Worm (Caenorhabditis elegans): Measurements from ENCODE around the gene rabs-5.

The rabs-5 gene

DNA sequence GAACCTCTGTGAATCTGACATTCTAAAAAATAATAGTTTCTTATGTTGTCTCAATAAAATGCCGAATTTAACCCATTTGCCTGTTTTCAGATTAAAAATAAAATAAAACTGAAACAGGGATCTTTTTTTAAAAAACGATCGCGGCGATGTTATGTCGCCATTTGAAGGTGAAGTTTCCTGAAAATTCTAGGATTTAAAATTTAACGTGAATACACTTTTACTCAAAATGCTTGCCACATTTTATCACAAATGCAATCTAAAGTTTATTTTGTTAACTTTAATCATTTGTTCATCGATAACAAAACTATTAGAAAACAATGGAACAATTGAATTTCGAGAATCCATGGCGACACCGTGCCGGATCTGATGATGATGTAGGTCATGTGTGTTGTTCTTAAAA is 7.8 kb downstream of the rabs-5 start, which contains the start of gene Y42H9AR.2:
Gene Y42H9AR.2 (plus strand): TSS at position 301 of the 400 bp plus-strand sequence.
- TF ChIP-seq efl-1 (GFP tag; optimal IDR thresholded peaks at IDR 0.05) (no peak), F37B4.10 (GFP tag; IDR thresholded peaks at IDR 0.05) (no peak), hmg-20 (GFP tag; IDR thresholded peaks at IDR 0.05) (no peak), madf-6 (GFP tag; IDR thresholded peaks at IDR 0.05) (no peak), T07F8.4 (tag; optimal IDR thresholded peaks at IDR 0.05) (no peak), pbrm-1 (GFP tag; IDR thresholded peaks at IDR 0.05) (no peak), Y53F4B.3 (GFP tag; IDR thresholded peaks at IDR 0.05) (no peak), akir-1 (GFP tag; optimal IDR thresholded peaks at IDR 0.05) (no peak), F57A8.1 (GFP tag; optimal IDR thresholded peaks at IDR 0.05) (no peak), egrh-3 (GFP tag; IDR thresholded peaks at IDR 0.05) (no peak), B0336.3 (GFP tag; IDR thresholded peaks at IDR 0.05) (no peak), cebp-1 (GFP tag; IDR thresholded peaks at IDR 0.05) (no peak), cebp-1 (tag; optimal IDR thresholded peaks at IDR 0.05) (no peak), B0035.1 (tag; optimal IDR thresholded peaks at IDR 0.05) (no peak), bed-1 (GFP tag; IDR thresholded peaks at IDR 0.05) (no peak), nhr-27 (tag; optimal IDR thresholded peaks at IDR 0.05) (no peak), sptf-2 (GFP tag; optimal IDR thresholded peaks at IDR 0.05) (no peak), fkh-3 (tag; optimal IDR thresholded peaks at IDR 0.05) (no peak), mes-4 (tag; optimal IDR thresholded peaks at IDR 0.05) (no peak), tlf-1 (GFP tag; optimal IDR thresholded peaks at IDR 0.05) (no peak), die-1 (tag; optimal IDR thresholded peaks at IDR 0.05) (no peak)

DNA sequence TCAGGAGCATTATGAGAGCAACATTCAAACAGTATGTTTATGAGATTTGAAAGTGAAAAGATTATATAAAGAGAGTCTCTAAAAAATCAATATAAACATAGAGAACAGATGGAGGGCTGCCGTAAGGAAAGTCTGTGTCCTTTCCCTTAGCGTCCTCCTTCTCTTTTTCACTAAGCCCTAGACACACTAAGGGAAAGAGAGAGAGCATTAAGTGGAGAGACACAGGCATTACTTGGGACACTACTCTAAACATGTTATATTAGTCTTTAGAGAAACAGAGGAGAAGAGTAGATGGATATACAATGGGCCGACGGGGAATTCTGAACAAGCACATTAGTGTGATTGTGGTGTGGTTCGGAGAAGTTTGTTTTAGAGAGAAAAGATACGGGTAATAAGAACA is 11.0 kb downstream of the rabs-5 start:
- TF ChIP-seq F37B4.10 (GFP tag; IDR thresholded peaks at IDR 0.05) (no peak), attf-3 (GFP tag; conservative IDR thresholded peaks at IDR 0.05) (no peak), hmg-1.2 (GFP tag; IDR thresholded peaks at IDR 0.05) (no peak), B0019.2 (GFP tag; conservative IDR thresholded peaks at IDR 0.05) (no peak), nhr-27 (tag; optimal IDR thresholded peaks at IDR 0.05) (no peak), Y79H2A.3 (GFP tag; conservative IDR thresholded peaks at IDR 0.05) (no peak), lsl-1 (GFP tag; optimal IDR thresholded peaks at IDR 0.05) (no peak), ceh-91 (GFP tag; IDR thresholded peaks at IDR 0.05) (no peak), C06A6.2 (GFP tag; conservative IDR thresholded peaks at IDR 0.05) (no peak), T26A5.8 (tag; optimal IDR thresholded peaks at IDR 0.05) (no peak), akir-1 (GFP tag; optimal IDR thresholded peaks at IDR 0.05) (no peak), ztf-26 (tag; optimal IDR thresholded peaks at IDR 0.05) (no peak), somi-1 (GFP tag; optimal IDR thresholded peaks at IDR 0.05) (no peak), aptf-2 (GFP tag; conservative IDR thresholded peaks at IDR 0.05) (no peak)

DNA sequence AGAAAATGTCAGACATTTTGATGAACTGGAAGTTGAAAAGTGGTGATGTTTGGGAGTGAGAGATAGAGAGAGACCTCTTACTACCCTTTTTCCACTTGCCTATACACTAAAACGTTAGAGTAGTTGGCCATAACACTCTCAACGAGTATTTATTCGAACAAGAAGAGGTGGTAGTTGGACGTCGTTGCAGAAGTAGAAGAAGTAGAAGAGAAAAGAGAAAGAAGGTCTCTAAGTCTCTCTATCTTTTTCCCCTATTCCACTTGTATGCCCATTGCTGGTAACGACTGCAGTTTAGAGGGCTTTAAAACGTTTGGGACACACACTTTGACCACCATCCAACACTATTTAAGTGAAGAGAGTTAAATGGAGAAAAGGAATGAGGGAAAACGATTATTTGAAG is 15.9 kb downstream of the rabs-5 start:
- TF ChIP-seq ets-4 (GFP tag; optimal IDR thresholded peaks at IDR 0.05), result no peak
- TF ChIP-seq athp-1 (tag; optimal IDR thresholded peaks at IDR 0.05), result no peak
- no peak for TF ChIP-seq snpc-4 (GFP tag; optimal IDR thresholded peaks at IDR 0.05)
- no peak for TF ChIP-seq snpc-4 (tag; optimal IDR thresholded peaks at IDR 0.05)
- no peak for TF ChIP-seq zfh-2 (GFP tag; conservative IDR thresholded peaks at IDR 0.05)
- TF ChIP-seq cebp-1 (GFP tag; IDR thresholded peaks at IDR 0.05), result no peak
- no peak for TF ChIP-seq cebp-1 (tag; optimal IDR thresholded peaks at IDR 0.05)
- TF ChIP-seq fkh-3 (tag; optimal IDR thresholded peaks at IDR 0.05), result no peak
- TF ChIP-seq Y53F4B.3 (GFP tag; IDR thresholded peaks at IDR 0.05), result no peak
- no peak for TF ChIP-seq ztf-26 (tag; optimal IDR thresholded peaks at IDR 0.05)
- no peak for TF ChIP-seq ama-1 (optimal IDR thresholded peaks at IDR 0.05)
- TF ChIP-seq ama-1 (GFP tag; optimal IDR thresholded peaks at IDR 0.05), result no peak
- TF ChIP-seq hlh-12 (tag; optimal IDR thresholded peaks at IDR 0.05), result no peak
- no peak for TF ChIP-seq unc-130 (GFP tag; optimal IDR thresholded peaks at IDR 0.05)
- TF ChIP-seq hmg-20 (GFP tag; IDR thresholded peaks at IDR 0.05), result no peak
- TF ChIP-seq B0035.1 (tag; optimal IDR thresholded peaks at IDR 0.05), result no peak
- no peak for TF ChIP-seq lin-35 (GFP tag; optimal IDR thresholded peaks at IDR 0.05)
- no peak for TF ChIP-seq hlh-26 (GFP tag; conservative IDR thresholded peaks at IDR 0.05)
- TF ChIP-seq efl-1 (GFP tag; optimal IDR thresholded peaks at IDR 0.05), result no peak
- no peak for TF ChIP-seq ceh-91 (GFP tag; IDR thresholded peaks at IDR 0.05)
- TF ChIP-seq hrde-1 (tag; optimal IDR thresholded peaks at IDR 0.05; ENCODE audit: borderline replicate concordance), result no peak
- no peak for TF ChIP-seq mel-28 (tag; optimal IDR thresholded peaks at IDR 0.05; ENCODE audit: borderline replicate concordance)
- no peak for TF ChIP-seq lin-26 (GFP tag; IDR thresholded peaks at IDR 0.05)
